Fruit fly (Drosophila melanogaster): ENCODE data around the gene Acbp4.

Gene Acbp4

DNA sequence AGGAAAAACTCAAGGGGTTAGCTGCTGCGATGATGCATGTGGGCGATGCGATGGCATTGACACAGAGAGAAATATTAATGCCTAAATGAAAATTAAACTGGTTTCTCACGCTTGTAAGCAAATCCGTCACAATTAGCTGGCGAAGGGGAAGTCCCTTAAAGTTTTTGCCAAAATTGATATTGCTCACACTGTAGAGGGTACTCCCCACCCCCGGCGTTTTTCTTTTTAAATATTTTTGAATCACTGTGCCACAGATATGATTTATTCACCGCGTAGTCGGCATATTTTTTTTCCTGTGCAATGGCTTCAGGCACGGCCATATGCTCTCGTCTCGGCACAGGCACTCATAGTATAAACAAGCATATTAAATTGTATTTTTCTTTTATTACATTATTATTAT is 40.7 kb downstream of the Acbp4 start:
- no peak for TF ChIP-seq Sin3A (optimal IDR thresholded peaks at IDR 0.05)
- no peak for TF ChIP-seq h (optimal IDR thresholded peaks at IDR 0.05)

DNA sequence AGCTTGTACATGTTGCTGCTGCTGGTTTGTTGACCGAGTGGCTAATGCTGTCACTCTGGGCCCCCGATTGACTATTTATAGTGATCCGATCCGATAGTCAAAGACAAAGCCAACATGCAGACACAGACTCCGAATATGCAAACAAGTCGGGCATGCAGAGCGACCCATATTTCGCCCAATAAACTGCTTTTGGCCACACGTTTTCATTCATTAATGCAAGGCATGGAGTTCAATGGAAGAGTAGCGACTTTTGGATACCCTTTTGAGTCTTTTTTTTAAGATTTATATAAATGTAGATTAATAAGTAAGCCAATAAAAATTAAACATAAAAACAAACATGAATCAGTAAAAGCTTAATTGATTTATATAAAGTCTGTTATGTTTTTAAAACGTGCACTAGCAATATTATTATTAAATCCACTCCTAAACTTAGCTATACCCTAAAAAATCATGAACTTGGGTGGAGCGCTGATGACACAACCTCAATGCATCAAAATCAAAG is 41.5 kb downstream of the Acbp4 start, which contains the start of gene Cpr65Ea:
TSS of gene Cpr65Ea (minus strand) at position 51 of the 502 bp plus-strand sequence.
- TF ChIP-seq ttk (optimal IDR thresholded peaks at IDR 0.05), result no peak
- no peak for TF ChIP-seq Myc (optimal IDR thresholded peaks at IDR 0.05)
- no peak for TF ChIP-seq insv (optimal IDR thresholded peaks at IDR 0.05)
- TF ChIP-seq Sin3A (optimal IDR thresholded peaks at IDR 0.05), result no peak
- no peak for TF ChIP-seq h (optimal IDR thresholded peaks at IDR 0.05)
- TF ChIP-seq psq (optimal IDR thresholded peaks at IDR 0.05), result no peak

DNA sequence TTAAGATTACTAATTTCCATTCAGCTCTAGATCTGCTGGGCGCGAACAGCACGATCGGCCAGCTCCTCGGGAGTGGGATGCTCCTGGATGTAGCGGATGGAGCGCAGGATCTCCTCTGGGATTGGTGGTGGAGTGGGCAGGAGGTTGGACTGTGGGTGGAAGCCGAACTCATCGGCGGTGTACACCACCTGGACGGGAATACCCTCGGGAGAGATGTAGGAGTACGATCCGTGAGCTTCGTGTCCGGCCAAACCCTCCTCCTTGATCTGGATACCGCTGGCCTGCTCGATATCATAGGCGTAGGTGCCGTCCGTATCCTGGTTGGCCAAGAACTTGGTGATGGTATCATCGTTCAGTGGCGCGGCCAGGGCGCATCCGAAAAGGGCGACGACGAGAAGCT is 42.0 kb downstream of the Acbp4 start:
- no peak for TF ChIP-seq ttk (optimal IDR thresholded peaks at IDR 0.05)
- TF ChIP-seq psq (optimal IDR thresholded peaks at IDR 0.05), result no peak
- TF ChIP-seq insv (optimal IDR thresholded peaks at IDR 0.05), result no peak
- no peak for TF ChIP-seq Sin3A (optimal IDR thresholded peaks at IDR 0.05)
- TF ChIP-seq Myc (optimal IDR thresholded peaks at IDR 0.05), result no peak
- no peak for TF ChIP-seq h (optimal IDR thresholded peaks at IDR 0.05)

DNA sequence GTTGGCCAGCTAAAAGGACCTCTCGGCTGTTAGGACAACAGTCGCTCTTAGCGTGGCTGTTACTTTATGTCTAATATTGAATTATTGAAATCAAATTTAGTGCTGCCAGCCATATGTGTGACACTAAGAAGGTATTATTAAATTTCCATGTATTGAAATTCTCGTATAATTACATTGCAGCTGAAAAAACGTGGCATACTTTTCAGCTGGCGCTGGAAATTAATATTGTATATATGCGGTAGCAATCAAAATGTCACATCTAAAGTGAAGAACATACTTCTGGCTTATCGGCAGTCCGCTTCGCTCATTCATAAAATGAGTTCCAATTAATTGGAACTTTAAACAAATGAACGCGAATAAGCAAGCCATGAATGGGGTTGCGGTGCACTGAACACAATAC is 45.9 kb downstream of the Acbp4 start:
- TF ChIP-seq Myc (optimal IDR thresholded peaks at IDR 0.05) (no peak), Sin3A (optimal IDR thresholded peaks at IDR 0.05) (no peak), psq (optimal IDR thresholded peaks at IDR 0.05) (no peak), insv (optimal IDR thresholded peaks at IDR 0.05) (no peak), h (optimal IDR thresholded peaks at IDR 0.05) (no peak), ttk (optimal IDR thresholded peaks at IDR 0.05) (no peak)
